Worm (Caenorhabditis elegans) whole organism, young adult: ENCODE results near the gene rpl-11.1.

ENCODE experiments used
- B0261.1 ChIP-seq: sonication (generic microtip); optimal IDR thresholded peaks from 2 replicates; lab custom pipeline; 2016; ENCODE audit warnings: mild to moderate bottlenecking, missing genetic modification characterization, moderate library complexity, missing compliant biosample characterization
- B0336.3 ChIP-seq: fragments of 200-800 bp; sonication (Bioruptor generic); IDR thresholded peaks from 2 replicates; pipeline ENCODE4 v1.3.6; 2022; ENCODE audit warnings: missing genetic modification characterization, missing compliant biosample characterization
- D2030.7 ChIP-seq: fragments of 200-800 bp; sonication (Bioruptor generic); IDR thresholded peaks from 2 replicates; pipeline ENCODE4 v1.3.6; 2022; ENCODE audit warnings: missing genetic modification reagents, missing genetic modification characterization, missing compliant biosample characterization
- F10E7.11 ChIP-seq: sonication (generic microtip); optimal IDR thresholded peaks from 2 replicates; lab custom pipeline; 2017; ENCODE audit warnings: mild to moderate bottlenecking, missing genetic modification characterization, moderate library complexity, missing compliant biosample characterization
- F23B12.7 ChIP-seq: sonication (generic microtip); optimal IDR thresholded peaks from 2 replicates; lab custom pipeline; 2017; ENCODE audit warnings: missing genetic modification characterization, mild to moderate bottlenecking, missing compliant biosample characterization, antibody characterized with exemption, moderate library complexity; ENCODE audit not compliant: insufficient read depth
- F37B4.10 ChIP-seq: fragments of 200-800 bp; sonication (Bioruptor generic); IDR thresholded peaks from 2 replicates; pipeline ENCODE4 v1.3.6; 2022; ENCODE audit warnings: missing genetic modification characterization, missing compliant biosample characterization
- F39B2.1 ChIP-seq: fragments of 200-800 bp; sonication (Bioruptor generic); IDR thresholded peaks from 2 replicates; pipeline ENCODE4 v1.3.6; 2022; ENCODE audit warnings: missing genetic modification reagents, missing genetic modification characterization, missing compliant biosample characterization
- F49E8.2 ChIP-seq: sonication (generic microtip); optimal IDR thresholded peaks from 3 replicates; lab custom pipeline; 2017; ENCODE audit warnings: missing genetic modification characterization, mild to moderate bottlenecking, missing compliant biosample characterization, antibody characterized with exemption, moderate library complexity; ENCODE audit not compliant: insufficient read depth
- F55B11.4 ChIP-seq: sonication (generic microtip); optimal IDR thresholded peaks from 2 replicates; lab custom pipeline; 2016; ENCODE audit warnings: missing compliant biosample characterization, missing genetic modification characterization, borderline replicate concordance; ENCODE audit not compliant: insufficient read depth
- K11D2.4 ChIP-seq: fragments of 200-800 bp; sonication (Bioruptor generic); IDR thresholded peaks from 2 replicates; pipeline ENCODE4 v1.3.6; 2022; ENCODE audit warnings: missing genetic modification reagents, missing genetic modification characterization, missing compliant biosample characterization
- T07F8.4 ChIP-seq: sonication (generic microtip); optimal IDR thresholded peaks from 2 replicates; lab custom pipeline; 2016; ENCODE audit warnings: mild to moderate bottlenecking, missing genetic modification characterization, moderate library complexity, missing compliant biosample characterization
- T26A5.8 ChIP-seq: sonication (generic microtip); optimal IDR thresholded peaks from 2 replicates; lab custom pipeline; 2016; ENCODE audit warnings: missing genetic modification characterization, missing compliant biosample characterization
- Y95B8A.8 ChIP-seq: fragments of 200-800 bp; sonication (Bioruptor generic); IDR thresholded peaks from 2 replicates; pipeline ENCODE4 v1.3.6; 2022; ENCODE audit warnings: missing genetic modification reagents, missing genetic modification characterization, missing compliant biosample characterization
- ZK185.1 ChIP-seq: sonication (generic microtip); optimal IDR thresholded peaks from 2 replicates; lab custom pipeline; 2016; ENCODE audit warnings: mild to moderate bottlenecking, missing genetic modification characterization, missing compliant biosample characterization; ENCODE audit not compliant: poor library complexity, severe bottlenecking
- ama-1 ChIP-seq, 3 experiments: fragments of 150-350 bp in 1 of 3; sonication (generic microtip) in 2 of 3; optimal IDR thresholded peaks; 2 replicates each; lab custom pipeline; 2014 to 2018; ENCODE audit warnings: missing biosample characterization in 2 of 3, missing genetic modification characterization in 2 of 3, missing genetic modification reagents in 2 of 3
- bed-1 ChIP-seq: fragments of 200-800 bp; sonication (Bioruptor generic); IDR thresholded peaks from 2 replicates; pipeline ENCODE4 v1.3.6; 2022; ENCODE audit warnings: missing genetic modification reagents, missing genetic modification characterization, missing compliant biosample characterization
- bed-2 ChIP-seq: fragments of 200-800 bp; sonication (Bioruptor generic); IDR thresholded peaks from 2 replicates; pipeline ENCODE4 v1.3.6; 2022; ENCODE audit warnings: missing genetic modification reagents, missing genetic modification characterization, missing compliant biosample characterization
- ceh-40 ChIP-seq: fragments of 200-800 bp; sonication (Bioruptor generic); IDR thresholded peaks from 2 replicates; pipeline ENCODE4 v1.3.6; 2022; ENCODE audit warnings: missing genetic modification characterization, missing compliant biosample characterization
- ceh-58 ChIP-seq: fragments of 200-800 bp; sonication (Bioruptor generic); IDR thresholded peaks from 2 replicates; pipeline ENCODE4 v1.3.6; 2022; ENCODE audit warnings: missing genetic modification characterization, missing compliant biosample characterization
- ceh-79 ChIP-seq: sonication (generic microtip); optimal IDR thresholded peaks from 2 replicates; lab custom pipeline; 2017; ENCODE audit warnings: mild to moderate bottlenecking, missing genetic modification characterization, missing compliant biosample characterization
- die-1 ChIP-seq: sonication (generic microtip); optimal IDR thresholded peaks from 2 replicates; lab custom pipeline; 2016; ENCODE audit warnings: missing genotype, mild to moderate bottlenecking, missing genetic modification characterization, missing compliant biosample characterization
- dox-1 ChIP-seq: fragments of 200-800 bp; sonication (Bioruptor generic); IDR thresholded peaks from 2 replicates; pipeline ENCODE4 v1.3.6; 2022; ENCODE audit warnings: missing genetic modification reagents, missing genetic modification characterization, missing compliant biosample characterization
- dpff-1 ChIP-seq: sonication (generic microtip); optimal IDR thresholded peaks from 2 replicates; lab custom pipeline; 2017; ENCODE audit warnings: mild to moderate bottlenecking, missing genetic modification characterization, missing compliant biosample characterization
- fkh-3 ChIP-seq: sonication (generic microtip); optimal IDR thresholded peaks from 2 replicates; lab custom pipeline; 2016; ENCODE audit warnings: mild to moderate bottlenecking, missing genetic modification characterization, missing compliant biosample characterization
- gei-17 ChIP-seq: fragments of 200-800 bp; sonication (Bioruptor generic); optimal IDR thresholded peaks from 2 replicates; lab custom pipeline; 2018; ENCODE audit warnings: mild to moderate bottlenecking, missing genetic modification characterization, missing compliant biosample characterization
- hlh-12 ChIP-seq: sonication (generic microtip); optimal IDR thresholded peaks from 2 replicates; lab custom pipeline; 2016; ENCODE audit warnings: missing genetic modification characterization, missing compliant biosample characterization
- hmg-1.2 ChIP-seq: fragments of 200-800 bp; sonication (Bioruptor generic); IDR thresholded peaks from 2 replicates; pipeline ENCODE4 v1.3.6; 2022; ENCODE audit warnings: missing genetic modification reagents, missing genetic modification characterization, missing compliant biosample characterization
- lag-1 ChIP-seq: fragments of 200-800 bp; sonication (Bioruptor generic); IDR thresholded peaks from 2 replicates; pipeline ENCODE4 v1.3.6; 2022; ENCODE audit warnings: missing genetic modification reagents, missing genetic modification characterization, missing compliant biosample characterization
- lin-40 ChIP-seq: sonication (generic microtip); optimal IDR thresholded peaks from 2 replicates; lab custom pipeline; 2016; ENCODE audit warnings: missing genetic modification characterization, mild to moderate bottlenecking, missing compliant biosample characterization, missing genotype, missing genetic modification reagents
- lin-54 ChIP-seq: fragments of 200-800 bp; sonication (Bioruptor generic); optimal IDR thresholded peaks from 2 replicates; lab custom pipeline; 2018; ENCODE audit warnings: mild to moderate bottlenecking, missing genetic modification characterization, missing compliant biosample characterization
- lir-1 ChIP-seq: fragments of 200-800 bp; sonication (Bioruptor generic); conservative IDR thresholded peaks from 2 replicates; pipeline ENCODE4 v1.3.6; 2022; ENCODE audit warnings: missing genetic modification reagents, missing genetic modification characterization, missing compliant biosample characterization
- lsl-1 ChIP-seq: fragments of 200-800 bp; sonication (Bioruptor generic); optimal IDR thresholded peaks from 2 replicates; lab custom pipeline; 2018; ENCODE audit warnings: mild to moderate bottlenecking, missing genetic modification characterization, moderate library complexity, missing compliant biosample characterization
- lsy-27 ChIP-seq: sonication (generic microtip); optimal IDR thresholded peaks from 2 replicates; lab custom pipeline; 2017; ENCODE audit warnings: missing genetic modification characterization, mild to moderate bottlenecking, missing compliant biosample characterization, antibody characterized with exemption, missing genotype, borderline replicate concordance; ENCODE audit not compliant: insufficient read depth
- madf-6 ChIP-seq: fragments of 200-800 bp; sonication (Bioruptor generic); IDR thresholded peaks from 2 replicates; pipeline ENCODE4 v1.3.6; 2022; ENCODE audit warnings: missing genetic modification reagents, missing genetic modification characterization, missing compliant biosample characterization
- mcd-1 ChIP-seq: fragments of 200-800 bp; sonication (Bioruptor generic); IDR thresholded peaks from 2 replicates; pipeline ENCODE4 v1.3.6; 2022; ENCODE audit warnings: missing genetic modification reagents, missing genetic modification characterization, missing compliant biosample characterization
- nfya-1 ChIP-seq: sonication (generic microtip); optimal IDR thresholded peaks from 2 replicates; lab custom pipeline; 2017; ENCODE audit warnings: antibody characterized with exemption, missing compliant biosample characterization, missing genetic modification characterization, borderline replicate concordance; ENCODE audit not compliant: insufficient read depth
- nfya-2 ChIP-seq: fragments of 200-800 bp; sonication (Bioruptor generic); IDR thresholded peaks from 2 replicates; pipeline ENCODE4 v1.3.6; 2022; ENCODE audit warnings: missing genetic modification reagents, missing genetic modification characterization, missing compliant biosample characterization
- nfyb-1 ChIP-seq: fragments of 200-800 bp; sonication (Bioruptor generic); IDR thresholded peaks from 2 replicates; pipeline ENCODE4 v1.3.6; 2022; ENCODE audit warnings: missing genetic modification reagents, missing genetic modification characterization, missing compliant biosample characterization
- pbrm-1 ChIP-seq: fragments of 200-800 bp; sonication (Bioruptor generic); IDR thresholded peaks from 2 replicates; pipeline ENCODE4 v1.3.6; 2022; ENCODE audit warnings: missing genetic modification reagents, missing genetic modification characterization, missing compliant biosample characterization
- rpc-1 ChIP-seq, 2 experiments: fragments of 150-350 bp in 1 of 2; sonication (generic microtip) in 1 of 2; optimal IDR thresholded peaks; 2 replicates each; lab custom pipeline; 2014 to 2018; ENCODE audit warnings: missing biosample characterization in 1 of 2, missing genetic modification characterization in 1 of 2, missing genetic modification reagents in 1 of 2, missing genotype in 1 of 2
- sdz-38 ChIP-seq: sonication (generic microtip); optimal IDR thresholded peaks from 2 replicates; lab custom pipeline; 2016; ENCODE audit warnings: missing genotype, missing genetic modification characterization, missing compliant biosample characterization
- snpc-3.4 ChIP-seq: sonication (generic microtip); optimal IDR thresholded peaks from 2 replicates; lab custom pipeline; 2017; ENCODE audit warnings: missing genetic modification characterization, mild to moderate bottlenecking, missing compliant biosample characterization, antibody characterized with exemption, moderate library complexity, missing genotype, missing genetic modification reagents
- snpc-4 ChIP-seq, 5 experiments: fragments of 150-350 bp in 1 of 5; sonication (generic microtip) in 4 of 5; optimal IDR thresholded peaks; 2 replicates each; lab custom pipeline; 2014 to 2018; ENCODE audit warnings: missing genetic modification characterization in 5 of 5, missing biosample characterization in 3 of 5, antibody characterized with exemption in 2 of 5, mild to moderate bottlenecking in 2 of 5, missing compliant biosample characterization in 2 of 5, missing genotype in 2 of 5, moderate library complexity in 2 of 5, missing genetic modification reagents in 1 of 5
- somi-1 ChIP-seq: fragments of 200-800 bp; sonication (Bioruptor generic); optimal IDR thresholded peaks from 2 replicates; lab custom pipeline; 2018; ENCODE audit warnings: mild to moderate bottlenecking, missing genetic modification characterization, missing compliant biosample characterization
- unc-130 ChIP-seq: sonication (generic microtip); optimal IDR thresholded peaks from 2 replicates; lab custom pipeline; 2016; ENCODE audit warnings: missing genetic modification reagents, missing genetic modification characterization, missing compliant biosample characterization
- unc-62 ChIP-seq: fragments of 150-350 bp; optimal IDR thresholded peaks from 2 replicates; lab custom pipeline; 2014; ENCODE audit warnings: missing biosample characterization, missing genetic modification reagents, missing genetic modification characterization
- zim-3 ChIP-seq: sonication (generic microtip); optimal IDR thresholded peaks from 2 replicates; lab custom pipeline; 2017; ENCODE audit warnings: mild to moderate bottlenecking, missing genetic modification characterization, moderate library complexity, missing compliant biosample characterization

Gene rpl-11.1

DNA sequence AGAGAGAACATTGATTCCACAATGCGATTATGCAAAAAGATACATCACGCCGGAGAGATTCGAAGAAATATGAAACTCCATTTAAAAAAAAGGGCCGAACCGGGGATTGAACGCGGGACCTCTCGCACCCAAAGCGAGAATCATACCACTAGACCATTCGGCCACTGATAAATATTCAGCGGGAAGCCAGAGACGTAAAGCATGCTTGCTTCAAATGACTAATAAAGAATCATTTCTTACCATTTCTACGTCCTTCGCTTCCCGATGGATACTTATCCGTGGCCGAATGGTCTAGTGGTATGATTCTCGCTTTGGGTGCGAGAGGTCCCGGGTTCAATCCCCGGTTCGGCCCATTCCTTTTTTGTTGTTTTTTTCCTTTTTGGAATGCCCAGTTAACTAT lies 2.4 kb upstream of the rpl-11.1 start (continued):
- TF ChIP-seq lag-1 (GFP tag; lab: Robert Waterston, UW) (no peak), snpc-4 (GFP tag; optimal IDR thresholded peaks at IDR 0.05; lab: Kevin White, UChicago) (no peak), snpc-4 (tag; optimal IDR thresholded peaks at IDR 0.05; lab: Kevin White, UChicago) (no peak), B0336.3 (GFP tag; lab: Robert Waterston, UW) (no peak), rpc-1 (optimal IDR thresholded peaks at IDR 0.05; lab: Kevin White, UChicago) (peak; percentile 60), rpc-1 (tag; optimal IDR thresholded peaks at IDR 0.05; lab: Kevin White, UChicago) (peak; percentile 75), K11D2.4 (GFP tag; lab: Robert Waterston, UW) (no peak), hlh-12 (tag; lab: Kevin White, UChicago) (no peak), lin-54 (peak; percentile 10), ceh-58 (GFP tag; lab: Robert Waterston, UW) (no peak), unc-62 (GFP tag; lab: Kevin White, UChicago) (no peak), sdz-38 (tag; lab: Kevin White, UChicago) (no peak), F55B11.4 (tag; lab: Kevin White, UChicago) (no peak), ceh-79 (tag; lab: Kevin White, UChicago) (no peak), lsy-27 (no peak), F23B12.7 (tag; lab: Kevin White, UChicago) (no peak), mcd-1 (GFP tag; lab: Robert Waterston, UW) (no peak), ZK185.1 (tag; lab: Kevin White, UChicago) (peak; percentile 5), lsl-1 (GFP tag; lab: Kevin White, UChicago) (no peak), hmg-1.2 (GFP tag; lab: Robert Waterston, UW) (peak; percentile 35; the same call in 1 of the 2 replicates), die-1 (tag; lab: Kevin White, UChicago) (no peak), zim-3 (tag; lab: Kevin White, UChicago) (no peak), F10E7.11 (tag; lab: Kevin White, UChicago) (no peak), nfyb-1 (GFP tag; lab: Robert Waterston, UW) (no peak), ama-1 (optimal IDR thresholded peaks at IDR 0.05; lab: Kevin White, UChicago) (no peak), ama-1 (GFP tag; optimal IDR thresholded peaks at IDR 0.05; lab: Kevin White, UChicago) (no peak), bed-1 (no peak), lin-40 (tag; lab: Kevin White, UChicago) (no peak), pbrm-1 (GFP tag; lab: Robert Waterston, UW) (no peak), madf-6 (GFP tag; lab: Robert Waterston, UW) (peak; percentile 37; the same call in 1 of the 2 replicates), ceh-40 (GFP tag; lab: Robert Waterston, UW) (0 out of 2 replicates have a peak, but pooled peaks have one; percentile 62), nfya-2 (GFP tag; lab: Robert Waterston, UW) (no peak), Y95B8A.8 (GFP tag; lab: Robert Waterston, UW) (no peak), F49E8.2 (no peak), nfya-1 (tag; lab: Kevin White, UChicago) (no peak), B0261.1 (tag; lab: Kevin White, UChicago) (peak; percentile 65), snpc-3.4 (tag; lab: Kevin White, UChicago) (peak; percentile 55), unc-130 (GFP tag; lab: Kevin White, UChicago) (no peak), T26A5.8 (tag; lab: Kevin White, UChicago) (no peak), fkh-3 (no peak), T07F8.4 (tag; lab: Kevin White, UChicago) (no peak), F39B2.1 (GFP tag; lab: Robert Waterston, UW) (no peak), lir-1 (GFP tag; lab: Robert Waterston, UW) (no peak), gei-17 (no peak), bed-2 (GFP tag; lab: Robert Waterston, UW) (no peak), somi-1 (no peak), dpff-1 (tag; lab: Kevin White, UChicago) (no peak), D2030.7 (peak; percentile 62), dox-1 (GFP tag; lab: Robert Waterston, UW) (no peak), F37B4.10 (GFP tag; lab: Robert Waterston, UW) (no peak)
